Worm (Caenorhabditis elegans) whole organism, L4 larva: ENCODE data around the gene C12D12.3.

Source experiments
- ces-1 ChIP-seq: fragments of 150-350 bp; sonication (generic microtip); optimal IDR thresholded peaks from 4 replicates; lab custom pipeline; 2014; ENCODE audit warnings: missing biosample characterization, missing genetic modification reagents, missing genetic modification characterization
- nhr-11 ChIP-seq: fragments of 150-350 bp; optimal IDR thresholded peaks from 2 replicates; lab custom pipeline; 2014; ENCODE audit warnings: missing biosample characterization, missing genetic modification characterization
- pha-4 ChIP-seq, 2 experiments: fragments of 150-350 bp in 1 of 2; fragments of 200-800 bp in 1 of 2; sonication (Bioruptor generic) in 1 of 2; IDR thresholded peaks in 1 of 2; optimal IDR thresholded peaks in 1 of 2; 2 replicates each; pipeline versions ENCODE4 v1.3.6 to Lab custom; 2014 to 2022; ENCODE audit warnings: missing genetic modification characterization in 2 of 2, missing genetic modification reagents in 2 of 2, missing biosample characterization in 1 of 2, missing compliant biosample characterization in 1 of 2
- ztf-11 ChIP-seq: fragments of 150-350 bp; optimal IDR thresholded peaks from 2 replicates; lab custom pipeline; 2014; ENCODE audit warnings: missing biosample characterization, missing genetic modification characterization

DNA sequence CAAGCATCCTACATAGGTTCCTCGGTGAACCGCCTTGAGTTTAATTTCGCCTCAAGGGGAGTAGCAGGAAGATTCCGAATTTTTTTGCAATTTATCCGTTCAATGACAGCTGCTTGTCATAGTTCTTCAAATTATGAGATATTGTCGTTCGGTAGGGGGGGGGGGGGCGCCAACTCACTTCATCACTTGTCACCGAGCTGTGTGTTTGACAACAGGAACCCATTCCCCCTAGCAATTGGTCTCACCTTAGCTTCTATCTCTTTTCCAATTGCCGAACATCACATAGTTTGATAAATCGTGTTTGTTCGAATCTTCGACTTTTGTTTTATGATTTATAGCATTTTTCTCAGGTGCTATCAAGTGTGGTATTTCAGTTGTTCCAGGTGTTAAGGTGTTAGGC is 5.5 kb downstream of the C12D12.3 start:
- TF ChIP-seq pha-4 (GFP tag; IDR thresholded peaks at IDR 0.05; lab: Robert Waterston, UW) (no peak), pha-4 (tag; optimal IDR thresholded peaks at IDR 0.05; lab: Kevin White, UChicago) (no peak), ces-1 (GFP tag; lab: Kevin White, UChicago) (no peak), ztf-11 (tag; lab: Kevin White, UChicago) (no peak), nhr-11 (no peak)
